In genomic region chrX:19666991-19667409, dm6 we compare ENCODE assay signal across 1 fruit fly cellular context.
TF ChIP-seq lines count a peak whose summit lies in the region.

Gene Zw (plus strand): TSS chrX:19667252.

TF ChIP-seq in whole organism, embryonic, 481 proteins besides CTCF, POLR2A, EP300 and RAD21 (continued from another document and continues in another):
- peak; percentile 37; the same call in 1 of the 2 replicates for TF ChIP-seq CG17328 (GFP tag; IDR thresholded peaks at IDR 0.05; lab: Robert Waterston, UW)
- no peak for TF ChIP-seq zf30C (GFP tag; optimal IDR thresholded peaks at IDR 0.05; lab: Kevin White, UChicago)
- no peak for TF ChIP-seq pfk (GFP tag; optimal IDR thresholded peaks at IDR 0.05; lab: Kevin White, UChicago)
- peak; percentile 80 for TF ChIP-seq Opbp (GFP tag; IDR thresholded peaks at IDR 0.05; lab: Robert Waterston, UW; ENCODE audit: partially characterized antibody)
- TF ChIP-seq Sox102F (GFP tag; optimal IDR thresholded peaks at IDR 0.05; lab: Kevin White, UChicago) = peak; percentile 26
- peak; percentile 44 for TF ChIP-seq vfl (GFP tag; optimal IDR thresholded peaks at IDR 0.05; lab: Kevin White, UChicago)
- TF ChIP-seq Fer2 (tag; optimal IDR thresholded peaks at IDR 0.05; lab: Kevin White, UChicago) = peak; percentile 0
- TF ChIP-seq prd (optimal IDR thresholded peaks at IDR 0.05; lab: Kevin White, UChicago) = no peak
- TF ChIP-seq prd (GFP tag; IDR thresholded peaks at IDR 0.05; lab: Robert Waterston, UW) = peak; percentile 82
- 0 out of 3 replicates have a peak, but pooled peaks have one; percentile 40 for TF ChIP-seq otp (GFP tag; IDR thresholded peaks at IDR 0.05; lab: Robert Waterston, UW)
- TF ChIP-seq Kr (GFP tag; optimal IDR thresholded peaks at IDR 0.05; lab: Kevin White, UChicago) = no peak
- TF ChIP-seq CG34224 (GFP tag; IDR thresholded peaks at IDR 0.05; lab: Robert Waterston, UW; ENCODE audit: partially characterized antibody) = peak; percentile 26; the same call in 1 of the 3 replicates
- no peak for TF ChIP-seq Asciz (GFP tag; optimal IDR thresholded peaks at IDR 0.05; lab: Kevin White, UChicago)
- no peak for TF ChIP-seq CG42726 (GFP tag; IDR thresholded peaks at IDR 0.05; lab: Robert Waterston, UW; ENCODE audit: partially characterized antibody)
- peak; percentile 60 for TF ChIP-seq CG12769 (tag; optimal IDR thresholded peaks at IDR 0.05; lab: Kevin White, UChicago)
- no peak for TF ChIP-seq Nf-YA (GFP tag; IDR thresholded peaks at IDR 0.05; lab: Robert Waterston, UW)
- TF ChIP-seq ham (GFP tag; IDR thresholded peaks at IDR 0.05; lab: Robert Waterston, UW) = no peak
- TF ChIP-seq CG13894 (tag; optimal IDR thresholded peaks at IDR 0.05; lab: Kevin White, UChicago) = no peak
- no peak for TF ChIP-seq cato (GFP tag; optimal IDR thresholded peaks at IDR 0.05; lab: Kevin White, UChicago; ENCODE audit: borderline replicate concordance)
- TF ChIP-seq Hmx (GFP tag; optimal IDR thresholded peaks at IDR 0.05; lab: Kevin White, UChicago) = no peak
- TF ChIP-seq CG16813 (GFP tag; IDR thresholded peaks at IDR 0.05; lab: Robert Waterston, UW; ENCODE audit: partially characterized antibody) = peak; percentile 70
- TF ChIP-seq CG8290 (GFP tag; optimal IDR thresholded peaks at IDR 0.05; lab: Kevin White, UChicago) = no peak
- peak in 1 of 2 experiments; percentile 88 for TF ChIP-seq CG8290 (tag; optimal IDR thresholded peaks at IDR 0.05; lab: Kevin White, UChicago)
- peak; percentile 5 for TF ChIP-seq sqz (GFP tag; optimal IDR thresholded peaks at IDR 0.05; lab: Kevin White, UChicago)
- TF ChIP-seq Eip74EF (GFP tag; optimal IDR thresholded peaks at IDR 0.05; lab: Kevin White, UChicago) = no peak
- no peak for TF ChIP-seq CG11723 (GFP tag; optimal IDR thresholded peaks at IDR 0.05; lab: Kevin White, UChicago)
- no peak for TF ChIP-seq Abd-B (GFP tag; optimal IDR thresholded peaks at IDR 0.05; lab: Kevin White, UChicago)
- peak; percentile 11 for TF ChIP-seq nom (GFP tag; optimal IDR thresholded peaks at IDR 0.05; lab: Kevin White, UChicago)
- TF ChIP-seq pita (GFP tag; optimal IDR thresholded peaks at IDR 0.05; lab: Kevin White, UChicago) = no peak
- no peak for TF ChIP-seq nau (GFP tag; optimal IDR thresholded peaks at IDR 0.05; lab: Kevin White, UChicago)
- TF ChIP-seq pzg (GFP tag; optimal IDR thresholded peaks at IDR 0.05; lab: Kevin White, UChicago) = no peak
- no peak for TF ChIP-seq pan (optimal IDR thresholded peaks at IDR 0.05; lab: Kevin White, UChicago)
- TF ChIP-seq pan (GFP tag; optimal IDR thresholded peaks at IDR 0.05 in 1 of 2, IDR thresholded peaks at IDR 0.05 in 1 of 2) = peak in 1 of 2 experiments; percentile 54
- TF ChIP-seq Trl (optimal IDR thresholded peaks at IDR 0.05; lab: Kevin White, UChicago) = no peak
- peak; percentile 47 for TF ChIP-seq Trl (GFP tag; optimal IDR thresholded peaks at IDR 0.05; lab: Kevin White, UChicago)
- no peak for TF ChIP-seq CG3838 (GFP tag; optimal IDR thresholded peaks at IDR 0.05; lab: Kevin White, UChicago)
- TF ChIP-seq tx (GFP tag; optimal IDR thresholded peaks at IDR 0.05; lab: Kevin White, UChicago) = no peak
- peak; percentile 35 for TF ChIP-seq Usf (GFP tag; optimal IDR thresholded peaks at IDR 0.05; lab: Kevin White, UChicago)
- TF ChIP-seq CG30403 (GFP tag; optimal IDR thresholded peaks at IDR 0.05; lab: Kevin White, UChicago) = peak; percentile 60
- no peak for TF ChIP-seq CG3407 (GFP tag; optimal IDR thresholded peaks at IDR 0.05; lab: Kevin White, UChicago)
- TF ChIP-seq CG6813 (GFP tag; optimal IDR thresholded peaks at IDR 0.05; lab: Kevin White, UChicago) = no peak
- no peak for TF ChIP-seq kah (GFP tag; optimal IDR thresholded peaks at IDR 0.05; lab: Kevin White, UChicago)
- no peak for TF ChIP-seq kay (GFP tag; optimal IDR thresholded peaks at IDR 0.05; lab: Kevin White, UChicago)
- no peak; the same call in 2 of the 3 replicates for TF ChIP-seq CG11093 (GFP tag; IDR thresholded peaks at IDR 0.05; lab: Robert Waterston, UW)
- TF ChIP-seq CG11504 (tag; optimal IDR thresholded peaks at IDR 0.05; lab: Kevin White, UChicago) = peak; percentile 35
- 0 out of 2 replicates have a peak, but pooled peaks have one; percentile 16 for TF ChIP-seq Gsc (GFP tag; IDR thresholded peaks at IDR 0.05; lab: Robert Waterston, UW)
- TF ChIP-seq Bdp1 (GFP tag; optimal IDR thresholded peaks at IDR 0.05; lab: Kevin White, UChicago) = no peak
- peak; percentile 51; the same call in 1 of the 2 replicates for TF ChIP-seq H2.0 (GFP tag; IDR thresholded peaks at IDR 0.05; lab: Robert Waterston, UW)
- TF ChIP-seq Camta (GFP tag; optimal IDR thresholded peaks at IDR 0.05; lab: Kevin White, UChicago) = no peak
- no peak for TF ChIP-seq CG6765 (GFP tag; optimal IDR thresholded peaks at IDR 0.05; lab: Kevin White, UChicago)
- peak; percentile 53 for TF ChIP-seq Chrac-16 (GFP tag; optimal IDR thresholded peaks at IDR 0.05; lab: Kevin White, UChicago)
- no peak for TF ChIP-seq Hr39 (optimal IDR thresholded peaks at IDR 0.05; lab: Kevin White, UChicago)
- peak; percentile 45 for TF ChIP-seq az2 (GFP tag; optimal IDR thresholded peaks at IDR 0.05; lab: Kevin White, UChicago)
- TF ChIP-seq CG9797 (GFP tag; optimal IDR thresholded peaks at IDR 0.05; lab: Kevin White, UChicago) = no peak
- peak; percentile 60 for TF ChIP-seq CG11085 (GFP tag; IDR thresholded peaks at IDR 0.05; lab: Robert Waterston, UW)
- peak; percentile 56 for TF ChIP-seq tin (GFP tag; optimal IDR thresholded peaks at IDR 0.05; lab: Kevin White, UChicago)
- no peak for TF ChIP-seq ems (GFP tag; optimal IDR thresholded peaks at IDR 0.05; lab: Kevin White, UChicago)
- TF ChIP-seq CG11247 (GFP tag; IDR thresholded peaks at IDR 0.05; lab: Robert Waterston, UW) = peak; percentile 52
- TF ChIP-seq Poxn (GFP tag; IDR thresholded peaks at IDR 0.05; lab: Robert Waterston, UW) = no peak
- TF ChIP-seq CG3281 (GFP tag; optimal IDR thresholded peaks at IDR 0.05; lab: Kevin White, UChicago) = peak; percentile 14
- peak; percentile 73 for TF ChIP-seq CG2120 (GFP tag; optimal IDR thresholded peaks at IDR 0.05; lab: Kevin White, UChicago)
- TF ChIP-seq kni (GFP tag; optimal IDR thresholded peaks at IDR 0.05; lab: Kevin White, UChicago) = peak; percentile 25
- TF ChIP-seq klu (GFP tag; IDR thresholded peaks at IDR 0.05; lab: Robert Waterston, UW) = peak; percentile 35; the same call in 1 of the 2 replicates
- TF ChIP-seq Spps (tag; optimal IDR thresholded peaks at IDR 0.05; lab: Kevin White, UChicago) = no peak
- peak; percentile 28; the same call in 1 of the 3 replicates for TF ChIP-seq croc (GFP tag; conservative IDR thresholded peaks at IDR 0.05; lab: Robert Waterston, UW)
- TF ChIP-seq HLH3B (GFP tag; IDR thresholded peaks at IDR 0.05; lab: Robert Waterston, UW) = peak; percentile 63
- TF ChIP-seq CG10431 (GFP tag; optimal IDR thresholded peaks at IDR 0.05; lab: Kevin White, UChicago) = no peak
- peak; percentile 93 for TF ChIP-seq Gug (GFP tag; IDR thresholded peaks at IDR 0.05; lab: Robert Waterston, UW)
- TF ChIP-seq disco-r (GFP tag; optimal IDR thresholded peaks at IDR 0.05; lab: Kevin White, UChicago) = no peak
- no peak for TF ChIP-seq wor (GFP tag; IDR thresholded peaks at IDR 0.05; lab: Robert Waterston, UW)
- no peak for TF ChIP-seq CG12104 (GFP tag; optimal IDR thresholded peaks at IDR 0.05; lab: Kevin White, UChicago)
- TF ChIP-seq exex (tag; optimal IDR thresholded peaks at IDR 0.05; lab: Kevin White, UChicago) = peak; percentile 7
- peak; percentile 5 for TF ChIP-seq nerfin-1 (tag; optimal IDR thresholded peaks at IDR 0.05; lab: Kevin White, UChicago)
- no peak for TF ChIP-seq cwo (GFP tag; optimal IDR thresholded peaks at IDR 0.05; lab: Kevin White, UChicago)
- no peak for TF ChIP-seq luna (GFP tag; optimal IDR thresholded peaks at IDR 0.05; lab: Kevin White, UChicago)
- peak; percentile 88 for TF ChIP-seq CG9932 (GFP tag; IDR thresholded peaks at IDR 0.05; lab: Robert Waterston, UW)
- peak; percentile 88 for TF ChIP-seq Med (GFP tag; lab: Kevin White, UChicago)
- no peak for TF ChIP-seq CG2202 (tag; optimal IDR thresholded peaks at IDR 0.05; lab: Kevin White, UChicago)
- TF ChIP-seq NC2β (GFP tag; optimal IDR thresholded peaks at IDR 0.05; lab: Kevin White, UChicago) = no peak
- TF ChIP-seq stc (GFP tag; IDR thresholded peaks at IDR 0.05; lab: Robert Waterston, UW) = no peak
- no peak for TF ChIP-seq danr (GFP tag; IDR thresholded peaks at IDR 0.05; lab: Robert Waterston, UW)
- peak; percentile 24 for TF ChIP-seq CG18262 (tag; optimal IDR thresholded peaks at IDR 0.05; lab: Kevin White, UChicago)
- no peak for TF ChIP-seq CG18011 (GFP tag; optimal IDR thresholded peaks at IDR 0.05; lab: Kevin White, UChicago)
- peak; percentile 35 for TF ChIP-seq Antp (GFP tag; optimal IDR thresholded peaks at IDR 0.05; lab: Kevin White, UChicago)
- peak; percentile 0 for TF ChIP-seq schlank (tag; optimal IDR thresholded peaks at IDR 0.05; lab: Kevin White, UChicago)
- TF ChIP-seq Xbp1 (GFP tag; optimal IDR thresholded peaks at IDR 0.05; lab: Kevin White, UChicago) = peak; percentile 45
- peak; percentile 46 for TF ChIP-seq mirr (GFP tag; optimal IDR thresholded peaks at IDR 0.05; lab: Kevin White, UChicago)
- TF ChIP-seq toy (GFP tag; IDR thresholded peaks at IDR 0.05; lab: Robert Waterston, UW) = no peak
- peak; percentile 57 for TF ChIP-seq Bgb (GFP tag; IDR thresholded peaks at IDR 0.05; lab: Robert Waterston, UW; ENCODE audit: partially characterized antibody)
- TF ChIP-seq Ssrp (tag; optimal IDR thresholded peaks at IDR 0.05; lab: Kevin White, UChicago) = peak; percentile 29
- TF ChIP-seq chn (GFP tag; optimal IDR thresholded peaks at IDR 0.05; lab: Kevin White, UChicago) = peak; percentile 51
- TF ChIP-seq aop (GFP tag; IDR thresholded peaks at IDR 0.05; lab: Robert Waterston, UW) = no peak
- no peak for TF ChIP-seq cas (GFP tag; IDR thresholded peaks at IDR 0.05; lab: Robert Waterston, UW)
- TF ChIP-seq dpn (GFP tag; optimal IDR thresholded peaks at IDR 0.05; lab: Kevin White, UChicago) = peak; percentile 53 to 55
- TF ChIP-seq E2f2 (GFP tag; IDR thresholded peaks at IDR 0.05; lab: Robert Waterston, UW) = peak; percentile 35; the same call in 1 of the 2 replicates
- TF ChIP-seq D19A (tag; optimal IDR thresholded peaks at IDR 0.05; lab: Kevin White, UChicago) = peak; percentile 46
- peak; percentile 1 for TF ChIP-seq Nf-YC (tag; optimal IDR thresholded peaks at IDR 0.05; lab: Kevin White, UChicago)
- no peak for TF ChIP-seq CG10274 (GFP tag; optimal IDR thresholded peaks at IDR 0.05; lab: Kevin White, UChicago)
- TF ChIP-seq CG31365 (tag; optimal IDR thresholded peaks at IDR 0.05; lab: Kevin White, UChicago) = no peak
- no peak for TF ChIP-seq Myb (GFP tag; optimal IDR thresholded peaks at IDR 0.05; lab: Kevin White, UChicago)
- peak; percentile 58; the same call in 2 of the 3 replicates for TF ChIP-seq Dbx (GFP tag; IDR thresholded peaks at IDR 0.05; lab: Robert Waterston, UW)
- TF ChIP-seq dimm (GFP tag; IDR thresholded peaks at IDR 0.05; lab: Robert Waterston, UW) = no peak
- no peak for TF ChIP-seq CG8359 (GFP tag; optimal IDR thresholded peaks at IDR 0.05; lab: Kevin White, UChicago; ENCODE audit: borderline replicate concordance)
- peak; percentile 43 for TF ChIP-seq CoRest (tag; optimal IDR thresholded peaks at IDR 0.05; lab: Kevin White, UChicago)
- TF ChIP-seq Dll (GFP tag; IDR thresholded peaks at IDR 0.05; lab: Robert Waterston, UW; ENCODE audit: partially characterized antibody) = 0 out of 4 replicates have a peak, but pooled peaks have one; percentile 19
- peak; percentile 49 for TF ChIP-seq CG7786 (GFP tag; optimal IDR thresholded peaks at IDR 0.05; lab: Kevin White, UChicago)
- no peak for TF ChIP-seq Max (GFP tag; optimal IDR thresholded peaks at IDR 0.05; lab: Kevin White, UChicago)
- no peak for TF ChIP-seq insv (GFP tag; optimal IDR thresholded peaks at IDR 0.05; lab: Kevin White, UChicago)
- peak; percentile 95 for TF ChIP-seq chinmo (GFP tag; IDR thresholded peaks at IDR 0.05; lab: Robert Waterston, UW; ENCODE audit: partially characterized antibody)
- TF ChIP-seq CG2129 (GFP tag; IDR thresholded peaks at IDR 0.05; lab: Robert Waterston, UW; ENCODE audit: partially characterized antibody) = no peak
- peak; percentile 35; the same call in 1 of the 2 replicates for TF ChIP-seq CG14014 (GFP tag; IDR thresholded peaks at IDR 0.05; lab: Robert Waterston, UW)
- no peak for TF ChIP-seq crc (GFP tag; optimal IDR thresholded peaks at IDR 0.05; lab: Kevin White, UChicago)
- TF ChIP-seq zen2 (GFP tag; IDR thresholded peaks at IDR 0.05; lab: Robert Waterston, UW; ENCODE audit: partially characterized antibody) = no peak
- no peak for TF ChIP-seq CG13123 (GFP tag; optimal IDR thresholded peaks at IDR 0.05; lab: Kevin White, UChicago)
- TF ChIP-seq CG17829 (tag; optimal IDR thresholded peaks at IDR 0.05; lab: Kevin White, UChicago) = peak; percentile 18
- no peak for TF ChIP-seq Sry-β (GFP tag; optimal IDR thresholded peaks at IDR 0.05; lab: Kevin White, UChicago)
- peak; percentile 15 for TF ChIP-seq Atf-2 (GFP tag; optimal IDR thresholded peaks at IDR 0.05; lab: Kevin White, UChicago)
- TF ChIP-seq CG9876 (GFP tag; optimal IDR thresholded peaks at IDR 0.05; lab: Kevin White, UChicago) = no peak
- TF ChIP-seq HLHmδ (GFP tag; optimal IDR thresholded peaks at IDR 0.05; lab: Kevin White, UChicago) = peak; percentile 54
- TF ChIP-seq CG12299 (tag; optimal IDR thresholded peaks at IDR 0.05; lab: Kevin White, UChicago) = no peak
- TF ChIP-seq chm (GFP tag; IDR thresholded peaks at IDR 0.05; lab: Robert Waterston, UW) = no peak
- peak; percentile 52 for TF ChIP-seq NfI (GFP tag; optimal IDR thresholded peaks at IDR 0.05; lab: Kevin White, UChicago)
- TF ChIP-seq Scr (GFP tag; IDR thresholded peaks at IDR 0.05; lab: Robert Waterston, UW; ENCODE audit: partially characterized antibody) = peak; percentile 8; the same call in 1 of the 2 replicates
- peak; percentile 14 for TF ChIP-seq CG18476 (GFP tag; optimal IDR thresholded peaks at IDR 0.05; lab: Kevin White, UChicago)
- TF ChIP-seq esg (GFP tag; conservative IDR thresholded peaks at IDR 0.05; lab: Robert Waterston, UW) = peak; percentile 48
- TF ChIP-seq CG10321 (GFP tag; IDR thresholded peaks at IDR 0.05; lab: Robert Waterston, UW) = no peak
- no peak for TF ChIP-seq ro (GFP tag; IDR thresholded peaks at IDR 0.05; lab: Robert Waterston, UW)
- no peak for TF ChIP-seq Lpt (GFP tag; optimal IDR thresholded peaks at IDR 0.05; lab: Kevin White, UChicago)
- peak; percentile 29 for TF ChIP-seq unpg (GFP tag; optimal IDR thresholded peaks at IDR 0.05; lab: Kevin White, UChicago)
- TF ChIP-seq eve (GFP tag; optimal IDR thresholded peaks at IDR 0.05; lab: Kevin White, UChicago) = no peak
- no peak for TF ChIP-seq Lhr (GFP tag; optimal IDR thresholded peaks at IDR 0.05; lab: Kevin White, UChicago)
- no peak for TF ChIP-seq Mad (GFP tag; optimal IDR thresholded peaks at IDR 0.05; lab: Kevin White, UChicago)
